Worm (Caenorhabditis elegans) whole organism, L1 larva: ENCODE data around the gene wrt-5.

Experiments
- ama-1 ChIP-seq: fragments of 150-350 bp; optimal IDR thresholded peaks from 2 replicates; lab custom pipeline; 2014
- elt-3 ChIP-seq, 6 experiments: fragments of 150-350 bp in 1 of 6; sonication (generic microtip); optimal IDR thresholded peaks; 2 replicates each; lab custom pipeline; 2017 to 2018; ENCODE audit warnings: missing biosample characterization in 6 of 6, missing genetic modification characterization in 6 of 6, inconsistent platforms in 1 of 6
- isw-1 ChIP-seq: fragments of 200-800 bp; sonication (Bioruptor generic); IDR thresholded peaks from 2 replicates; pipeline ENCODE4 v1.3.6; 2022; ENCODE audit warnings: missing genetic modification characterization, missing compliant biosample characterization
- lin-35 ChIP-seq, 2 experiments: fragments of 150-350 bp; optimal IDR thresholded peaks; 2 replicates each; lab custom pipeline; 2014; ENCODE audit warnings: missing biosample characterization in 2 of 2, missing genetic modification characterization in 2 of 2, missing genetic modification reagents in 2 of 2
- nhr-11 ChIP-seq: fragments of 150-350 bp; optimal IDR thresholded peaks from 2 replicates; lab custom pipeline; 2014; ENCODE audit warnings: missing biosample characterization, missing genetic modification characterization
- nhr-237 ChIP-seq: fragments of 150-350 bp; optimal IDR thresholded peaks from 2 replicates; lab custom pipeline; 2014; ENCODE audit warnings: missing biosample characterization, missing genetic modification characterization
- unc-98 ChIP-seq: fragments of 200-800 bp; sonication (Bioruptor generic); IDR thresholded peaks from 2 replicates; pipeline ENCODE4 v1.3.6; 2022; ENCODE audit warnings: missing genetic modification characterization, missing compliant biosample characterization

- TF ChIP-seq lin-35 (GFP tag; optimal IDR thresholded peaks at IDR 0.05; lab: Kevin White, UChicago) (no peak), nhr-237 (tag; lab: Kevin White, UChicago) (no peak), ama-1 (no peak), isw-1 (no peak), nhr-11 (tag; lab: Kevin White, UChicago) (no peak), elt-3 (tag; optimal IDR thresholded peaks at IDR 0.05; lab: Kevin White, UChicago) (no peak), unc-98 (no peak)
These were observed 35.8 kb downstream of the wrt-5 start for ce11 chrIV:4015660-4016059.
